Fruit fly (Drosophila melanogaster) whole organism, embryonic: ENCODE data around the gene CG42554.
A peak's percentile ranks its signal among the peaks of the same experiment; 100 is the strongest.

ENCODE experiments used
- BtbVII ChIP-seq: fragments of 200-800 bp; sonication (Bioruptor generic); optimal IDR thresholded peaks from 3 replicates; lab custom pipeline; 2017; ENCODE audit warnings: missing biosample characterization, mild to moderate bottlenecking, missing genetic modification characterization
- Bteb2 ChIP-seq: fragments of 200-800 bp; sonication (Bioruptor generic); optimal IDR thresholded peaks from 2 replicates; lab custom pipeline; 2016; ENCODE audit warnings: missing biosample characterization, missing genetic modification characterization
- CG10274 ChIP-seq: fragments of 200-800 bp; sonication (Bioruptor generic); optimal IDR thresholded peaks from 3 replicates; lab custom pipeline; 2017; ENCODE audit warnings: missing biosample characterization, mild to moderate bottlenecking, missing genetic modification characterization
- CG10979 ChIP-seq: fragments of 200-800 bp; sonication (Bioruptor generic); optimal IDR thresholded peaks from 2 replicates; lab custom pipeline; 2018; ENCODE audit warnings: missing biosample characterization, mild to moderate bottlenecking, missing genetic modification characterization, moderate library complexity
- CG11247 ChIP-seq: fragments of 200-800 bp; sonication (Bioruptor generic); IDR thresholded peaks from 2 replicates; pipeline ENCODE4 v1.3.6; 2022; ENCODE audit warnings: missing biosample characterization, missing genetic modification characterization
- CG12155 ChIP-seq: fragments of 200-800 bp; sonication (Bioruptor generic); optimal IDR thresholded peaks from 3 replicates; lab custom pipeline; 2016; ENCODE audit warnings: missing biosample characterization, missing genetic modification characterization
- CG12391 ChIP-seq: fragments of 200-800 bp; sonication (Bioruptor generic); optimal IDR thresholded peaks from 3 replicates; lab custom pipeline; 2018; ENCODE audit warnings: missing biosample characterization, mild to moderate bottlenecking, missing genetic modification characterization, moderate library complexity
- CG14441 ChIP-seq: fragments of 200-800 bp; sonication (Bioruptor generic); IDR thresholded peaks from 2 replicates; pipeline ENCODE4 v1.3.6; 2022; ENCODE audit warnings: missing biosample characterization, missing genetic modification characterization
- CG15696 ChIP-seq: fragments of 200-800 bp; sonication (Bioruptor generic); optimal IDR thresholded peaks from 2 replicates; lab custom pipeline; 2019; ENCODE audit warnings: missing biosample characterization, mild to moderate bottlenecking, missing genetic modification characterization, moderate library complexity
- CG1647 ChIP-seq: fragments of 200-800 bp; sonication (Bioruptor generic); optimal IDR thresholded peaks from 3 replicates; lab custom pipeline; 2016; ENCODE audit warnings: missing biosample characterization, missing genetic modification characterization
- CG16813 ChIP-seq: fragments of 200-800 bp; sonication (Bioruptor generic); IDR thresholded peaks from 3 replicates; pipeline ENCODE4 v1.3.6; 2022; ENCODE audit warnings: missing biosample characterization, missing genetic modification characterization; ENCODE audit not compliant: partially characterized antibody
- CG16863 ChIP-seq: fragments of 200-800 bp; sonication (Bioruptor generic); optimal IDR thresholded peaks from 3 replicates; lab custom pipeline; 2016; ENCODE audit warnings: missing biosample characterization, missing genetic modification characterization
- CG1792 ChIP-seq: fragments of 200-800 bp; sonication (Bioruptor generic); optimal IDR thresholded peaks from 2 replicates; lab custom pipeline; 2016; ENCODE audit warnings: missing biosample characterization, missing genetic modification characterization
- CG31365 ChIP-seq: fragments of 200-800 bp; sonication (Bioruptor generic); optimal IDR thresholded peaks from 2 replicates; lab custom pipeline; 2018; ENCODE audit warnings: missing biosample characterization, mild to moderate bottlenecking, missing genetic modification characterization
- CG31388 ChIP-seq: fragments of 200-800 bp; sonication (Bioruptor generic); optimal IDR thresholded peaks from 2 replicates; lab custom pipeline; 2016; ENCODE audit warnings: missing biosample characterization, missing genetic modification characterization
- CG6791 ChIP-seq: fragments of 200-800 bp; sonication (Bioruptor generic); IDR thresholded peaks from 3 replicates; pipeline ENCODE4 v1.3.6; 2022; ENCODE audit warnings: missing biosample characterization, missing genetic modification characterization; ENCODE audit not compliant: partially characterized antibody
- CG6854 ChIP-seq: fragments of 200-800 bp; sonication (Bioruptor generic); optimal IDR thresholded peaks from 3 replicates; lab custom pipeline; 2017; ENCODE audit warnings: missing biosample characterization, mild to moderate bottlenecking, missing genetic modification characterization
- CG7786 ChIP-seq: fragments of 200-800 bp; sonication (Bioruptor generic); optimal IDR thresholded peaks from 2 replicates; lab custom pipeline; 2016; ENCODE audit warnings: missing biosample characterization, missing genetic modification characterization
- CG8290 ChIP-seq, 3 experiments: fragments of 200-800 bp; sonication (Bioruptor generic); optimal IDR thresholded peaks; 2 replicates each; lab custom pipeline; 2016 to 2019; ENCODE audit warnings: missing biosample characterization in 3 of 3, missing genetic modification characterization in 3 of 3, mild to moderate bottlenecking in 2 of 3, moderate library complexity in 1 of 3
- CG9437 ChIP-seq: fragments of 200-800 bp; sonication (Bioruptor generic); optimal IDR thresholded peaks from 2 replicates; lab custom pipeline; 2018; ENCODE audit warnings: missing biosample characterization, mild to moderate bottlenecking, missing genetic modification characterization
- CG9727 ChIP-seq: fragments of 200-800 bp; sonication (Bioruptor generic); optimal IDR thresholded peaks from 3 replicates; lab custom pipeline; 2017; ENCODE audit warnings: missing biosample characterization, mild to moderate bottlenecking, missing genetic modification characterization
- CG9817 ChIP-seq: fragments of 200-800 bp; sonication (Bioruptor generic); optimal IDR thresholded peaks from 2 replicates; lab custom pipeline; 2018; ENCODE audit warnings: missing biosample characterization, mild to moderate bottlenecking, missing genetic modification characterization, moderate library complexity
- Camta ChIP-seq: fragments of 200-800 bp; sonication (Bioruptor generic); optimal IDR thresholded peaks from 2 replicates; lab custom pipeline; 2016; ENCODE audit warnings: missing biosample characterization, missing genetic modification characterization
- CoRest ChIP-seq: fragments of 200-800 bp; sonication (Bioruptor generic); optimal IDR thresholded peaks from 3 replicates; lab custom pipeline; 2018; ENCODE audit warnings: missing biosample characterization, mild to moderate bottlenecking, missing genetic modification characterization, moderate library complexity
- HHEX ChIP-seq: fragments of 200-800 bp; sonication (Bioruptor generic); optimal IDR thresholded peaks from 3 replicates; lab custom pipeline; 2017; ENCODE audit warnings: missing biosample characterization, mild to moderate bottlenecking, missing genetic modification characterization, missing genetic modification reagents
- MESR4 ChIP-seq: fragments of 200-800 bp; sonication (Bioruptor generic); optimal IDR thresholded peaks from 2 replicates; lab custom pipeline; 2018; ENCODE audit warnings: missing biosample characterization, mild to moderate bottlenecking, missing genetic modification characterization, moderate library complexity
- Max ChIP-seq: fragments of 200-800 bp; sonication (Bioruptor generic); optimal IDR thresholded peaks from 2 replicates; lab custom pipeline; 2016; ENCODE audit warnings: missing biosample characterization, mild to moderate bottlenecking, missing genetic modification characterization
- Myb ChIP-seq: fragments of 200-800 bp; sonication (Bioruptor generic); optimal IDR thresholded peaks from 2 replicates; lab custom pipeline; 2016; ENCODE audit warnings: missing biosample characterization, missing genetic modification characterization
- NK7.1 ChIP-seq: fragments of 200-800 bp; sonication (Bioruptor generic); optimal IDR thresholded peaks from 3 replicates; lab custom pipeline; 2016; ENCODE audit warnings: missing biosample characterization, missing genetic modification characterization
- Neu2 ChIP-seq: fragments of 200-800 bp; sonication (Bioruptor generic); optimal IDR thresholded peaks from 3 replicates; lab custom pipeline; 2016; ENCODE audit warnings: missing biosample characterization, missing genetic modification characterization, borderline replicate concordance
- Oli ChIP-seq: fragments of 200-800 bp; sonication (Bioruptor generic); optimal IDR thresholded peaks from 2 replicates; lab custom pipeline; 2018; ENCODE audit warnings: missing biosample characterization, mild to moderate bottlenecking, missing genetic modification characterization, moderate library complexity
- Sin3A ChIP-seq: fragments of >200 bp; optimal IDR thresholded peaks from 2 replicates; lab custom pipeline; 2018
- YL-1 ChIP-seq: fragments of 200-800 bp; sonication (Bioruptor generic); optimal IDR thresholded peaks from 3 replicates; lab custom pipeline; 2017; ENCODE audit warnings: missing biosample characterization, mild to moderate bottlenecking, missing genetic modification characterization
- al ChIP-seq: fragments of 200-800 bp; sonication (Bioruptor generic); IDR thresholded peaks from 2 replicates; pipeline ENCODE4 v1.3.6; 2022; ENCODE audit warnings: missing biosample characterization, missing genetic modification characterization
- amos ChIP-seq: fragments of 200-800 bp; sonication (Bioruptor generic); IDR thresholded peaks from 2 replicates; pipeline ENCODE4 v1.3.6; 2022; ENCODE audit warnings: missing biosample characterization, missing genetic modification characterization; ENCODE audit not compliant: partially characterized antibody
- bcd ChIP-seq: fragments of 200-800 bp; sonication (Bioruptor generic); optimal IDR thresholded peaks from 2 replicates; lab custom pipeline; 2017; ENCODE audit warnings: missing biosample characterization, mild to moderate bottlenecking, missing genetic modification characterization
- chif ChIP-seq, 2 experiments: fragments of 200-800 bp; sonication (Bioruptor generic); optimal IDR thresholded peaks; 3 replicates each; lab custom pipeline; 2016; ENCODE audit warnings: missing biosample characterization in 2 of 2, missing genetic modification characterization in 2 of 2
- chinmo ChIP-seq: fragments of 200-800 bp; sonication (Bioruptor generic); IDR thresholded peaks from 4 replicates; pipeline ENCODE4 v1.3.6; 2022; ENCODE audit warnings: missing biosample characterization, missing genetic modification characterization; ENCODE audit not compliant: partially characterized antibody
- disco-r ChIP-seq: fragments of 200-800 bp; sonication (Bioruptor generic); optimal IDR thresholded peaks from 2 replicates; lab custom pipeline; 2016; ENCODE audit warnings: missing biosample characterization, missing genetic modification characterization
- fu2 ChIP-seq: fragments of 200-800 bp; sonication (Bioruptor generic); optimal IDR thresholded peaks from 2 replicates; lab custom pipeline; 2016; ENCODE audit warnings: missing biosample characterization, missing genetic modification characterization
- maf-S ChIP-seq: fragments of 200-800 bp; sonication (Bioruptor generic); optimal IDR thresholded peaks from 2 replicates; lab custom pipeline; 2016; ENCODE audit warnings: missing biosample characterization, missing genetic modification characterization
- oc ChIP-seq: fragments of 200-800 bp; sonication (Bioruptor generic); optimal IDR thresholded peaks from 2 replicates; lab custom pipeline; 2018; ENCODE audit warnings: missing biosample characterization, mild to moderate bottlenecking, missing genetic modification characterization, moderate library complexity
- repo ChIP-seq: fragments of 200-800 bp; sonication (Bioruptor generic); optimal IDR thresholded peaks from 2 replicates; lab custom pipeline; 2016; ENCODE audit warnings: missing biosample characterization, missing genetic modification characterization
- sqz ChIP-seq: fragments of 200-800 bp; sonication (Bioruptor generic); optimal IDR thresholded peaks from 3 replicates; lab custom pipeline; 2018; ENCODE audit warnings: missing biosample characterization, mild to moderate bottlenecking, missing genetic modification characterization
- stwl ChIP-seq: fragments of 200-800 bp; sonication (Bioruptor generic); optimal IDR thresholded peaks from 3 replicates; lab custom pipeline; 2018; ENCODE audit warnings: missing biosample characterization, mild to moderate bottlenecking, missing genetic modification characterization, moderate library complexity
- tll ChIP-seq, 2 experiments: fragments of 200-800 bp in 1 of 2; fragments of >200 bp in 1 of 2; sonication (Bioruptor generic) in 1 of 2; optimal IDR thresholded peaks; 2 replicates each; lab custom pipeline; 2017 to 2019; ENCODE audit warnings: missing biosample characterization in 2 of 2, missing genetic modification characterization in 2 of 2, mild to moderate bottlenecking in 1 of 2, moderate library complexity in 1 of 2
- tx ChIP-seq: fragments of 200-800 bp; sonication (Bioruptor generic); optimal IDR thresholded peaks from 2 replicates; lab custom pipeline; 2016; ENCODE audit warnings: missing biosample characterization, missing genetic modification characterization
- vvl ChIP-seq: fragments of 200-800 bp; sonication (Bioruptor generic); IDR thresholded peaks from 2 replicates; pipeline ENCODE4 v1.3.6; 2022; ENCODE audit warnings: missing biosample characterization, missing genetic modification characterization

Gene CG42554

DNA sequence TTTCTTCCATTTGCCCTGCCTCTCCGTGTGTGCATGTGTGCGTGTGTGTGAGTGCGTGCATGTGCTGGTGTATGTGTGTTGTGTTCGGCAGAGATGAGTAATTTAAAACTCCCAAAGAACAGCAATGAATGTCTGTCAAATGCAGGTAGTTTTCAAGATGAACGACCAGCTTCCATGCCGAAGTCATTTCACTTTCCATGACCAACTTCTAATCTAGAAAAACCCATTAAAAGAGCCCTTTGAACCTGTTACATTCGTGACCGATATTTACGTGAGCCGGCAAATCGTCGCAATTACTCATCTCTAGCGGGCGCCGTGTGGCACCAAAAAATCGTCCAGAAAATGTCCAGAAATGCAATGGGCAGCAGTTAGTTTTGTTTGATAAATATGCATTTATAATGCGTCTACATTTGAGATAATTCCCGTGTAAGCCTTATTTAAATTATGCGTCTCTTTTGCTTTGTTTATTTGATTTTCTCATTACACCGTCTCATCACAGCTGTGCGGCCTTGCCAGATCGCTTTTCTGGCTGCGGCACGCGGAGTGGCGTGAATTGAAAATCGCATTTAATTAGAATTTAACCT, 37.0 kb downstream of the CG42554 start (continued):
- no peak for TF ChIP-seq CG10274 (GFP tag; lab: Kevin White, UChicago)
- TF ChIP-seq CG12155 (GFP tag; lab: Kevin White, UChicago): peak; percentile 41
- TF ChIP-seq oc (tag; lab: Kevin White, UChicago): no peak
- no peak for TF ChIP-seq CG1647
- peak; percentile 33 for TF ChIP-seq CG15696 (tag; lab: Kevin White, UChicago)
- TF ChIP-seq Camta (GFP tag; lab: Kevin White, UChicago): peak; percentile 20
- peak; percentile 9 for TF ChIP-seq CG10979 (tag; lab: Kevin White, UChicago)
- no peak for TF ChIP-seq CG31388 (GFP tag; lab: Kevin White, UChicago)
- no peak for TF ChIP-seq HHEX
- TF ChIP-seq NK7.1 (GFP tag; lab: Kevin White, UChicago): peak; percentile 26
- TF ChIP-seq Myb (GFP tag; lab: Kevin White, UChicago): peak; percentile 63
- TF ChIP-seq CG9727 (GFP tag; lab: Kevin White, UChicago): peak; percentile 37
- peak; percentile 40 for TF ChIP-seq CG7786 (GFP tag; lab: Kevin White, UChicago)
- peak; percentile 44 for TF ChIP-seq CoRest (tag; lab: Kevin White, UChicago)
- TF ChIP-seq CG16863: peak; percentile 70
- peak; percentile 76 for TF ChIP-seq amos (GFP tag; lab: Robert Waterston, UW)
- TF ChIP-seq tx (GFP tag; lab: Kevin White, UChicago): peak; percentile 34
- peak; percentile 10 for TF ChIP-seq repo
- peak in 1 of 2 experiments; percentile 25 for TF ChIP-seq chif (GFP tag; optimal IDR thresholded peaks at IDR 0.05; lab: Kevin White, UChicago)
- TF ChIP-seq vvl (GFP tag; lab: Robert Waterston, UW): peak; percentile 8; the same call in 1 of the 2 replicates
- TF ChIP-seq YL-1 (GFP tag; lab: Kevin White, UChicago): peak; percentile 56
- TF ChIP-seq stwl: peak; percentile 30
- peak; percentile 16 to 47 for TF ChIP-seq tll (GFP tag; optimal IDR thresholded peaks at IDR 0.05; lab: Kevin White, UChicago)
- peak; percentile 12 for TF ChIP-seq Oli (tag; lab: Kevin White, UChicago)
- peak; percentile 93 for TF ChIP-seq Sin3A
- TF ChIP-seq bcd: peak; percentile 24
- TF ChIP-seq CG6791: peak; percentile 65; the same call in 2 of the 3 replicates
- no peak for TF ChIP-seq CG6854 (GFP tag; lab: Kevin White, UChicago)
- TF ChIP-seq CG9817: peak; percentile 50
- peak; percentile 99 for TF ChIP-seq Neu2 (GFP tag; lab: Kevin White, UChicago)
- TF ChIP-seq CG14441 (GFP tag; lab: Robert Waterston, UW): peak; percentile 30; the same call in 1 of the 2 replicates
- peak; percentile 37 for TF ChIP-seq Bteb2 (GFP tag; lab: Kevin White, UChicago)
- TF ChIP-seq maf-S (GFP tag; lab: Kevin White, UChicago): peak; percentile 51
- TF ChIP-seq sqz (GFP tag; lab: Kevin White, UChicago): no peak
- TF ChIP-seq disco-r (GFP tag; lab: Kevin White, UChicago): no peak
- TF ChIP-seq BtbVII (GFP tag; lab: Kevin White, UChicago): no peak
- no peak for TF ChIP-seq MESR4
- peak; percentile 41; the same call in 1 of the 2 replicates for TF ChIP-seq al (GFP tag; lab: Robert Waterston, UW)
- TF ChIP-seq CG31365 (tag; lab: Kevin White, UChicago): no peak
- TF ChIP-seq CG12391 (tag; lab: Kevin White, UChicago): peak; percentile 11
- peak; percentile 38 for TF ChIP-seq Max (GFP tag; lab: Kevin White, UChicago)
- TF ChIP-seq chinmo (GFP tag; lab: Robert Waterston, UW): peak; percentile 75; the same call in 1 of the 4 replicates
- TF ChIP-seq CG1792 (GFP tag; lab: Kevin White, UChicago): peak; percentile 27
- TF ChIP-seq CG9437 (GFP tag; lab: Kevin White, UChicago): peak; percentile 55
- peak; percentile 29; the same call in 1 of the 2 replicates for TF ChIP-seq CG11247
- TF ChIP-seq CG8290 (GFP tag; optimal IDR thresholded peaks at IDR 0.05; lab: Kevin White, UChicago): peak; percentile 17
- peak in 1 of 2 experiments; percentile 21 for TF ChIP-seq CG8290 (tag; optimal IDR thresholded peaks at IDR 0.05; lab: Kevin White, UChicago)
- peak; percentile 44 for TF ChIP-seq fu2 (GFP tag; lab: Kevin White, UChicago)
- TF ChIP-seq CG16813 (GFP tag; lab: Robert Waterston, UW): peak; percentile 86
